Worm (Caenorhabditis elegans) whole organism, L4/young adult: ENCODE data around the gene F21D5.4.

Source experiments
- W03F9.2 ChIP-seq: fragments of 150-350 bp; optimal IDR thresholded peaks from 2 replicates; lab custom pipeline; 2014; ENCODE audit warnings: missing biosample characterization, missing genetic modification characterization
- dao-5 ChIP-seq: sonication (generic microtip); optimal IDR thresholded peaks from 2 replicates; lab custom pipeline; 2016; ENCODE audit warnings: missing genotype, missing genetic modification characterization, moderate library complexity, missing compliant biosample characterization
- him-1 ChIP-seq: sonication (generic microtip); optimal IDR thresholded peaks from 2 replicates; lab custom pipeline; 2016; ENCODE audit warnings: missing genotype, missing genetic modification reagents, missing genetic modification characterization, missing compliant biosample characterization

- TF ChIP-seq dao-5 (tag; lab: Kevin White, UChicago), result no peak
- no peak for TF ChIP-seq him-1 (tag; lab: Kevin White, UChicago)
- no peak for TF ChIP-seq W03F9.2 (tag; lab: Kevin White, UChicago)
Measured at ce11 chrIV:8729636-8730035, 8.3 kb upstream of the F21D5.4 start.
